Worm (Caenorhabditis elegans): ENCODE results near the gene bed-3.

DNA sequence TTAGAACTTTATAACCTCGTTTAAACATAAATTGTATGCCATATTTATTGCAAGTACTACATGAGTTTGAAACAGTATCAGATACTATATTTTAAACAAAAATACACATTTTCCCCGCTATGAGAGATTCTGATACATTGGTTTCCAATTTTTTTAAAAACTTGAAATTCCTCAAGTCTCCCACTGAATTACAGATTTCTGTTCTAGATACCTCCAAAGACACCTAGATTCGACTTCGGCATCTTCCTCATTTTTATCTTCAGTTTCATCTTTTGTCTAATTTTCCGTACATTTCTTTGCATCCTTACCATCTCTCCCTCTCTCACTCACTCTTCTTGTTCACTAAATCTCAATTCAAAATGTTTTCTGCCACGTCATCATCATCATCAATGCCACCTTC is 47.6 kb downstream of the bed-3 start, which contains the start of gene T13H10.2:
- no peak for TF ChIP-seq med-1 (GFP tag; optimal IDR thresholded peaks at IDR 0.05; ENCODE audit: insufficient read depth)
- TF ChIP-seq T22C8.4 (GFP tag; IDR thresholded peaks at IDR 0.05) = no peak
- TF ChIP-seq flt-1 (GFP tag; IDR thresholded peaks at IDR 0.05) = no peak
- no peak for TF ChIP-seq ztf-29 (GFP tag; IDR thresholded peaks at IDR 0.05)
- no peak for TF ChIP-seq klf-2 (GFP tag; conservative IDR thresholded peaks at IDR 0.05)
- TF ChIP-seq ztf-23 (GFP tag; IDR thresholded peaks at IDR 0.05) = no peak
- TF ChIP-seq ref-1 (GFP tag; conservative IDR thresholded peaks at IDR 0.05) = no peak
- TF ChIP-seq cog-1 (tag; optimal IDR thresholded peaks at IDR 0.05) = no peak
- no peak for TF ChIP-seq tab-1 (GFP tag; IDR thresholded peaks at IDR 0.05)

Data from whole organism, midembryonic.